Worm (Caenorhabditis elegans) whole organism, L2 larva: ENCODE measurements around the gene F08H9.4.

Experiments used
- R02D3.7 ChIP-seq: fragments of 150-350 bp; optimal IDR thresholded peaks from 2 replicates; lab custom pipeline; 2014; ENCODE audit warnings: missing biosample characterization, missing genetic modification characterization
- Y55F3AM.14 ChIP-seq: fragments of 200-800 bp; sonication (Bioruptor generic); optimal IDR thresholded peaks from 2 replicates; lab custom pipeline; 2018; ENCODE audit warnings: mild to moderate bottlenecking, missing genetic modification characterization, missing compliant biosample characterization
- alr-1 ChIP-seq: fragments of 150-350 bp; optimal IDR thresholded peaks from 2 replicates; lab custom pipeline; 2014; ENCODE audit warnings: missing biosample characterization, missing genetic modification characterization
- ama-1 ChIP-seq: fragments of 150-350 bp; optimal IDR thresholded peaks from 2 replicates; lab custom pipeline; 2018; ENCODE audit warnings: inconsistent platforms
- blmp-1 ChIP-seq: sonication (generic microtip); optimal IDR thresholded peaks from 2 replicates; lab custom pipeline; 2017; ENCODE audit warnings: missing genetic modification characterization, mild to moderate bottlenecking, missing compliant biosample characterization, antibody characterized with exemption, moderate library complexity; ENCODE audit not compliant: insufficient read depth
- ceh-16 ChIP-seq: fragments of 150-350 bp; optimal IDR thresholded peaks from 2 replicates; lab custom pipeline; 2014; ENCODE audit warnings: missing biosample characterization, missing genetic modification characterization
- crh-2 ChIP-seq: sonication (generic microtip); optimal IDR thresholded peaks from 2 replicates; lab custom pipeline; 2017; ENCODE audit warnings: missing biosample characterization, missing genetic modification characterization
- dmd-4 ChIP-seq: sonication (generic microtip); optimal IDR thresholded peaks from 2 replicates; lab custom pipeline; 2017; ENCODE audit warnings: missing biosample characterization, missing genetic modification characterization
- egl-27 ChIP-seq: sonication (generic microtip); optimal IDR thresholded peaks from 3 replicates; lab custom pipeline; 2017; ENCODE audit warnings: missing biosample characterization, missing genetic modification reagents, missing genetic modification characterization
- elt-1 ChIP-seq: fragments of 150-350 bp; optimal IDR thresholded peaks from 2 replicates; lab custom pipeline; 2014; ENCODE audit warnings: missing biosample characterization, missing genetic modification characterization
- elt-3 ChIP-seq: sonication (generic microtip); optimal IDR thresholded peaks from 2 replicates; lab custom pipeline; 2017; ENCODE audit warnings: missing biosample characterization, missing genetic modification characterization
- fos-1 ChIP-seq: fragments of 150-350 bp; optimal IDR thresholded peaks from 2 replicates; lab custom pipeline; 2014; ENCODE audit warnings: missing biosample characterization, missing genetic modification characterization
- gmeb-1 ChIP-seq: fragments of 150-350 bp; optimal IDR thresholded peaks from 2 replicates; lab custom pipeline; 2014; ENCODE audit warnings: missing biosample characterization, missing genetic modification characterization
- lin-11 ChIP-seq: fragments of 150-350 bp; sonication (generic microtip); optimal IDR thresholded peaks from 2 replicates; lab custom pipeline; 2014; ENCODE audit warnings: missing biosample characterization, missing genetic modification characterization, inconsistent platforms, mixed read lengths
- lin-13 ChIP-seq: fragments of 150-350 bp; optimal IDR thresholded peaks from 2 replicates; lab custom pipeline; 2014; ENCODE audit warnings: missing biosample characterization, missing genetic modification reagents, missing genetic modification characterization
- lin-39 ChIP-seq: fragments of 150-350 bp; optimal IDR thresholded peaks from 2 replicates; lab custom pipeline; 2014; ENCODE audit warnings: missing biosample characterization, missing genetic modification reagents, missing genetic modification characterization
- lsy-2 ChIP-seq, 2 experiments: fragments of 150-350 bp in 1 of 2; sonication (generic microtip) in 1 of 2; optimal IDR thresholded peaks; 2 replicates each; lab custom pipeline; 2014 to 2017; ENCODE audit warnings: missing biosample characterization in 2 of 2, missing genetic modification characterization in 2 of 2
- mab-5 ChIP-seq: fragments of 150-350 bp; optimal IDR thresholded peaks from 2 replicates; lab custom pipeline; 2014; ENCODE audit warnings: missing biosample characterization, missing genetic modification characterization
- mdl-1 ChIP-seq, 2 experiments: fragments of 150-350 bp in 1 of 2; sonication (generic microtip) in 1 of 2; optimal IDR thresholded peaks; 2 replicates each; lab custom pipeline; 2017; ENCODE audit warnings: missing biosample characterization in 2 of 2, missing genetic modification characterization in 2 of 2
- nhr-10 ChIP-seq: sonication (generic microtip); optimal IDR thresholded peaks from 2 replicates; lab custom pipeline; 2017; ENCODE audit warnings: missing biosample characterization, missing genetic modification characterization
- nhr-11 ChIP-seq: fragments of 150-350 bp; optimal IDR thresholded peaks from 2 replicates; lab custom pipeline; 2014; ENCODE audit warnings: missing biosample characterization, missing genetic modification characterization
- nhr-12 ChIP-seq: fragments of 150-350 bp; optimal IDR thresholded peaks from 2 replicates; lab custom pipeline; 2014; ENCODE audit warnings: missing biosample characterization, missing genetic modification characterization
- nhr-129 ChIP-seq: fragments of 150-350 bp; optimal IDR thresholded peaks from 2 replicates; lab custom pipeline; 2014; ENCODE audit warnings: missing biosample characterization, missing genetic modification characterization
- nhr-23 ChIP-seq: fragments of 150-350 bp; optimal IDR thresholded peaks from 2 replicates; lab custom pipeline; 2014; ENCODE audit warnings: missing biosample characterization, missing genetic modification reagents, missing genetic modification characterization
- nhr-237 ChIP-seq: fragments of 150-350 bp; optimal IDR thresholded peaks from 2 replicates; lab custom pipeline; 2014; ENCODE audit warnings: missing biosample characterization, missing genetic modification characterization
- nhr-25 ChIP-seq: fragments of 150-350 bp; sonication (generic microtip); optimal IDR thresholded peaks from 3 replicates; lab custom pipeline; 2014; ENCODE audit warnings: missing biosample characterization, missing genetic modification characterization
- nhr-6 ChIP-seq: fragments of 150-350 bp; optimal IDR thresholded peaks from 2 replicates; lab custom pipeline; 2014; ENCODE audit warnings: missing biosample characterization, missing genetic modification characterization
- nhr-77 ChIP-seq: fragments of 150-350 bp; optimal IDR thresholded peaks from 2 replicates; lab custom pipeline; 2014; ENCODE audit warnings: missing biosample characterization, missing genetic modification characterization
- peb-1 ChIP-seq: fragments of 150-350 bp; optimal IDR thresholded peaks from 2 replicates; lab custom pipeline; 2014; ENCODE audit warnings: missing biosample characterization, missing genetic modification characterization
- sem-4 ChIP-seq: fragments of 150-350 bp; optimal IDR thresholded peaks from 2 replicates; lab custom pipeline; 2014; ENCODE audit warnings: missing biosample characterization, missing genetic modification reagents, missing genetic modification characterization
- skn-1 ChIP-seq: sonication (generic microtip); optimal IDR thresholded peaks from 2 replicates; lab custom pipeline; 2017; ENCODE audit warnings: missing biosample characterization, missing genetic modification characterization
- sma-3 ChIP-seq: sonication (generic microtip); optimal IDR thresholded peaks from 2 replicates; lab custom pipeline; 2016; ENCODE audit warnings: missing genetic modification reagents, missing genetic modification characterization, missing compliant biosample characterization
- sma-9 ChIP-seq, 2 experiments: fragments of 150-350 bp in 1 of 2; sonication (generic microtip) in 1 of 2; optimal IDR thresholded peaks; 2 replicates each; lab custom pipeline; 2014 to 2016; ENCODE audit warnings: missing genetic modification characterization in 2 of 2, mild to moderate bottlenecking in 1 of 2, missing biosample characterization in 1 of 2, missing compliant biosample characterization in 1 of 2, missing genetic modification reagents in 1 of 2, moderate library complexity in 1 of 2
- snpc-4 ChIP-seq: fragments of 150-350 bp; optimal IDR thresholded peaks from 2 replicates; lab custom pipeline; 2014; ENCODE audit warnings: missing biosample characterization, missing genetic modification characterization
- unc-55 ChIP-seq: fragments of 150-350 bp; sonication (generic microtip); optimal IDR thresholded peaks from 3 replicates; lab custom pipeline; 2014; ENCODE audit warnings: missing biosample characterization, missing genetic modification reagents, missing genetic modification characterization
- unc-62 ChIP-seq: fragments of 150-350 bp; optimal IDR thresholded peaks from 2 replicates; lab custom pipeline; 2014; ENCODE audit warnings: missing biosample characterization, missing genetic modification reagents, missing genetic modification characterization
- ztf-1 ChIP-seq: fragments of 200-800 bp; sonication (Bioruptor generic); conservative IDR thresholded peaks from 2 replicates; pipeline ENCODE4 v1.3.6; 2022; ENCODE audit warnings: missing genetic modification characterization, missing compliant biosample characterization
- ztf-4 ChIP-seq: fragments of 150-350 bp; optimal IDR thresholded peaks from 2 replicates; lab custom pipeline; 2014; ENCODE audit warnings: missing biosample characterization, missing genetic modification characterization

Gene F08H9.4

DNA sequence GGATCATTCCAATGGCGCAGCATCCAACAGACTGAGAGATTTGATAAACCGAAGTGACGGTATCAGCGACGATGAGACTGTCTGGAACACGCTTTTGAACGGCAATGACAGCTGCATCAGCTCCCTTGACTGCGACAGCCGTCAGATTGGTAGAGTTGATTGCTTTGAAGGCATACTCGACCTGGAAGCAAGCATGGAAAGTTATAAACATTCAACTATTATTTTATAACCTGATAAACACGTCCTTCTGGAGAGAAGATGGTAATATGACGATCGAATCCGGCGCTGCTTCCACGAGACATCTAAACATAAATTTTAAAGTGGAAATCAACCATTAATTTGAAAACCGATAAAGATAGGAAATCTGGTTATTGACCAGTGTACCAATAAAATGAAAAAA lies 41.9 kb downstream of the F08H9.4 start, which contains the start of gene pas-1:
Gene pas-1 (minus strand): TSS at position 302 of the 400 bp plus-strand sequence.
- TF ChIP-seq ztf-4 (tag; lab: Kevin White, UChicago) (no peak), nhr-237 (tag; lab: Kevin White, UChicago) (no peak), alr-1 (tag; lab: Kevin White, UChicago) (no peak), nhr-23 (tag; lab: Kevin White, UChicago) (no peak), ztf-1 (GFP tag; lab: Robert Waterston, UW) (no peak), elt-3 (tag; lab: Kevin White, UChicago) (no peak), sem-4 (tag; lab: Kevin White, UChicago) (no peak), nhr-12 (no peak), skn-1 (no peak), peb-1 (tag; lab: Kevin White, UChicago) (no peak), lsy-2 (tag; optimal IDR thresholded peaks at IDR 0.05; lab: Kevin White, UChicago) (no peak), mdl-1 (tag; optimal IDR thresholded peaks at IDR 0.05; lab: Kevin White, UChicago) (no peak), lin-11 (tag; lab: Kevin White, UChicago) (no peak), lin-13 (no peak), Y55F3AM.14 (GFP tag; lab: Kevin White, UChicago) (no peak), nhr-77 (no peak), dmd-4 (tag; lab: Kevin White, UChicago) (no peak), nhr-25 (tag; lab: Kevin White, UChicago) (no peak), egl-27 (no peak), lin-39 (no peak)

ce11 chrV:14421325-14421724 lies 42.9 kb downstream of the F08H9.4 start, which contains the start of gene dhs-22:
Gene dhs-22, minus strand, starts transcription at chrV:14421440.
- TF ChIP-seq R02D3.7 (tag; lab: Kevin White, UChicago) (no peak), lsy-2 (tag; optimal IDR thresholded peaks at IDR 0.05; lab: Kevin White, UChicago) (no peak), nhr-237 (tag; lab: Kevin White, UChicago) (no peak), nhr-12 (no peak), sma-3 (GFP tag; lab: Kevin White, UChicago) (no peak), elt-3 (tag; lab: Kevin White, UChicago) (no peak), gmeb-1 (no peak), mab-5 (no peak)

DNA sequence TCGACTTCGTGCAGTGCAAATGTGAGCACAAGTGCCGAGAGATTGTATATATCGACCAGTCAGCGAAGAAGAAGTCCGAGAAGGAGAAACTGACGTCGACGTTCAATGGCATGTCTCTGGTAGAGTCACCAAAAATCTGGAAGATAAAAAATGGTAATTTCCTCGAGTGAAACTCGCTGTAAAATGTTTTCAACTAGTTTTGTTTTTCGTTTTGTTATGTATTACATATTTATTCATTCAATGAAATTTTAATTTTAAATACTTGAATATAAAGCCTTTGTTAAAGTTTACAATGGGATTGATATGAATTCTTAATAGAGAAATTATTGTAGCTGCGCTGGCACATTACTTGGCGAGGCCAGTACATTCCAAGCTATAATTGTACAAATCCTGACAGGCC lies 44.4 kb downstream of the F08H9.4 start:
- TF ChIP-seq ceh-16 (tag; lab: Kevin White, UChicago) (no peak), sma-9 (GFP tag; optimal IDR thresholded peaks at IDR 0.05; lab: Kevin White, UChicago) (no peak), sma-9 (tag; optimal IDR thresholded peaks at IDR 0.05; lab: Kevin White, UChicago) (no peak), ztf-1 (GFP tag; lab: Robert Waterston, UW) (no peak), Y55F3AM.14 (GFP tag; lab: Kevin White, UChicago) (no peak), alr-1 (tag; lab: Kevin White, UChicago) (no peak), fos-1 (tag; lab: Kevin White, UChicago) (no peak), lin-11 (tag; lab: Kevin White, UChicago) (no peak), egl-27 (no peak), snpc-4 (tag; lab: Kevin White, UChicago) (no peak)

DNA sequence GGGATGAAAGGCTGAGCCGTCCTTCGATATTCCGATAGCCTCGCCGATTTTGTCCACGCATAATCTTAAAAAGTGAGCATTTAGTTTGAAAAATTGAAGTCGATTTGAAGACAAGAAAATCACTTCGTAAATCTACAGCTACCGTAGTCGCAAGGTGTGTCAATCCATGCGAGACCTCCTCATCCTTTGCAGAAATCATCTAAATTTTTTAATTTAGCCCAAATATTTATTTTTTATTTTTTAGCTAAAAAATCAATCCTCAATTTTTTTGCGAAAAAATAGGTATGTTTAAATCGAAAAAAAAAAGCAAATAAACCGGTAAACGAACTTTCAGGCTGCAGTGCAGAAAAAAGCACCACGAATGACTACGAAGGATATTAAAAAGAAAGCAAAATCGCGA lies 46.5 kb downstream of the F08H9.4 start, which contains the start of the genes nxf-2 and set-31:
Gene nxf-2 (minus strand): TSS at position 101 of the 400 bp plus-strand sequence.
Gene set-31 (plus strand): TSS at position 169 of the 400 bp plus-strand sequence.
- TF ChIP-seq nhr-6 (tag; lab: Kevin White, UChicago) = no peak
- no peak for TF ChIP-seq fos-1 (tag; lab: Kevin White, UChicago)
- no peak for TF ChIP-seq skn-1
- TF ChIP-seq sma-9 (GFP tag; optimal IDR thresholded peaks at IDR 0.05; lab: Kevin White, UChicago) = no peak
- no peak for TF ChIP-seq sma-9 (tag; optimal IDR thresholded peaks at IDR 0.05; lab: Kevin White, UChicago)
- peak in 1 of 2 experiments; percentile 41 for TF ChIP-seq lsy-2 (tag; optimal IDR thresholded peaks at IDR 0.05; lab: Kevin White, UChicago)

DNA sequence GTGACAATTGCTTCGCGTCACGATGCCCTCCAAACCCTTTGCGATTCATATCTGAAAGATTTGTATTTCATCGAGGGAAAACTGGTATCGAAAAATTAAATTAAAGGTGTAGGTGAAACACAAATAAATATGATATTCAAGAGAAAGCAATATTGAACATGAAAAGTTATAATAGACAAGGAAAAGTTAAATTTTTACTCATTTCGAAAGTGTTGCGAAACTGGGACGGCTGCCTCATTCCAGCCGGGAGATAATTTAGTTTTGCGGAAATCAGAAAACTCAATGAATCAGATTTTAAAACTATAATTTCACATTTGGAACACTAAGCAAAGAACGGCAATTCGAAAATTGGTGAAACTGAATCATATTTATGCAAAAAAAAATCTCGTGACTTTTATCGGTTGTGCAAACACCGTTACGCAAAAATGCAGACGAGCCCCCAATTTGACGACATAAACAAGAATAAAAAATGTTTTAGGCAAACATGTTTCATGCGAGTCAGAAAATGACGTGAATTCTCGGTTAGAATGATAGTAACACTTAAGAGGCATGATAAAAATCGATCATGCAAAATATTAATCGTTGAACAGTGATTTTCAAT lies 49.2 kb downstream of the F08H9.4 start, which contains the start of the genes nxf-1 and C15H11.11:
Gene nxf-1 (minus strand): TSS at position 51 of the 601 bp plus-strand sequence.
Gene C15H11.11 (plus strand): TSS at position 536 of the 601 bp plus-strand sequence.
- no peak for TF ChIP-seq ztf-4 (tag; lab: Kevin White, UChicago)
- TF ChIP-seq alr-1 (tag; lab: Kevin White, UChicago) = no peak
- no peak for TF ChIP-seq nhr-10 (tag; lab: Kevin White, UChicago)
- TF ChIP-seq blmp-1 (tag; lab: Kevin White, UChicago) = no peak
- no peak for TF ChIP-seq nhr-12
- peak; percentile 47 for TF ChIP-seq lin-13
- peak; percentile 71 for TF ChIP-seq sma-9 (GFP tag; optimal IDR thresholded peaks at IDR 0.05; lab: Kevin White, UChicago)
- TF ChIP-seq sma-9 (tag; optimal IDR thresholded peaks at IDR 0.05; lab: Kevin White, UChicago) = no peak
- TF ChIP-seq mdl-1 (tag; optimal IDR thresholded peaks at IDR 0.05; lab: Kevin White, UChicago) = peak in 1 of 2 experiments; percentile 43
- peak; percentile 70 for TF ChIP-seq ama-1 (lab: Kevin White, UChicago)
- TF ChIP-seq crh-2 (tag; lab: Kevin White, UChicago) = peak; percentile 83
- peak; percentile 56 for TF ChIP-seq nhr-25 (tag; lab: Kevin White, UChicago)
- TF ChIP-seq gmeb-1 = peak; percentile 81
- TF ChIP-seq unc-55 (GFP tag; lab: Kevin White, UChicago) = peak; percentile 70
- TF ChIP-seq elt-1 = no peak
- no peak for TF ChIP-seq unc-62
- TF ChIP-seq nhr-11 = no peak
- TF ChIP-seq egl-27 = no peak
- no peak for TF ChIP-seq skn-1
- no peak for TF ChIP-seq peb-1 (tag; lab: Kevin White, UChicago)
- no peak for TF ChIP-seq lin-39
- peak; percentile 61 for TF ChIP-seq nhr-129 (tag; lab: Kevin White, UChicago)
- TF ChIP-seq nhr-237 (tag; lab: Kevin White, UChicago) = no peak
- TF ChIP-seq sma-3 (GFP tag; lab: Kevin White, UChicago) = peak; percentile 73
- TF ChIP-seq lin-11 (tag; lab: Kevin White, UChicago) = no peak
- no peak for TF ChIP-seq ceh-16 (tag; lab: Kevin White, UChicago)
- peak; percentile 90 for TF ChIP-seq fos-1 (tag; lab: Kevin White, UChicago)
- no peak for TF ChIP-seq Y55F3AM.14 (GFP tag; lab: Kevin White, UChicago)
- no peak for TF ChIP-seq nhr-77
- no peak for TF ChIP-seq nhr-23 (tag; lab: Kevin White, UChicago)
